Worm (Caenorhabditis elegans) whole organism, late embryonic: ENCODE results near the gene rpl-28.

Source experiments
- hlh-13 ChIP-seq: fragments of 200-800 bp; sonication (Bioruptor generic); optimal IDR thresholded peaks from 2 replicates; lab custom pipeline; 2018; ENCODE audit warnings: mild to moderate bottlenecking, missing genetic modification characterization, missing compliant biosample characterization
- nhr-11 ChIP-seq: fragments of 150-350 bp; optimal IDR thresholded peaks from 2 replicates; lab custom pipeline; 2014; ENCODE audit warnings: missing biosample characterization, missing genetic modification characterization
- pha-4 ChIP-seq: fragments of 150-350 bp; optimal IDR thresholded peaks from 2 replicates; lab custom pipeline; 2018; ENCODE audit warnings: missing biosample characterization, missing genetic modification reagents, missing genetic modification characterization

- TF ChIP-seq pha-4 (tag; lab: Kevin White, UChicago) = no peak
- TF ChIP-seq nhr-11 (tag; lab: Kevin White, UChicago) = no peak
- no peak for TF ChIP-seq hlh-13
Observed at ce11 chrV:12733465-12734248, 5.7 kb upstream of the rpl-28 start, which contains the start of the genes dhs-21 and xbx-9.
